Fruit fly (Drosophila melanogaster): ENCODE results near the gene for.

for gene

dm6 chr2L:3587286-3587685 is 69.5 kb downstream of the for start (continued):
- no peak for TF ChIP-seq CG9609 (GFP tag; optimal IDR thresholded peaks at IDR 0.05)
- TF ChIP-seq danr (GFP tag; IDR thresholded peaks at IDR 0.05) = no peak
- peak; percentile 13 for TF ChIP-seq dmrt99B (tag; optimal IDR thresholded peaks at IDR 0.05)
- peak; percentile 41 for TF ChIP-seq CG4424 (GFP tag; optimal IDR thresholded peaks at IDR 0.05)
- peak; percentile 56 for TF ChIP-seq CG6689 (GFP tag; IDR thresholded peaks at IDR 0.05)
- TF ChIP-seq crol (GFP tag; IDR thresholded peaks at IDR 0.05) = no peak
- no peak for TF ChIP-seq dan (GFP tag; IDR thresholded peaks at IDR 0.05)
- no peak for TF ChIP-seq CG10462 (GFP tag; optimal IDR thresholded peaks at IDR 0.05)
- peak; percentile 47 for TF ChIP-seq CG8388 (GFP tag; optimal IDR thresholded peaks at IDR 0.05)
- no peak for TF ChIP-seq HLH4C (GFP tag; IDR thresholded peaks at IDR 0.05; ENCODE audit: partially characterized antibody)
- TF ChIP-seq klu (GFP tag; IDR thresholded peaks at IDR 0.05) = no peak
- TF ChIP-seq Aef1 (GFP tag; IDR thresholded peaks at IDR 0.05) = no peak
- peak; percentile 48 for TF ChIP-seq Spps (tag; optimal IDR thresholded peaks at IDR 0.05)
- TF ChIP-seq CG30403 (GFP tag; optimal IDR thresholded peaks at IDR 0.05) = peak; percentile 34
- no peak for TF ChIP-seq ham (GFP tag; IDR thresholded peaks at IDR 0.05)
- no peak for TF ChIP-seq CG11456 (GFP tag; IDR thresholded peaks at IDR 0.05)
- TF ChIP-seq Ada2b (GFP tag; IDR thresholded peaks at IDR 0.05) = peak; percentile 48; the same call in 1 of the 2 replicates
- no peak for TF ChIP-seq ind (GFP tag; optimal IDR thresholded peaks at IDR 0.05)
- TF ChIP-seq CG2875 (GFP tag; optimal IDR thresholded peaks at IDR 0.05) = peak; percentile 46
- no peak for TF ChIP-seq CG9437 (GFP tag; optimal IDR thresholded peaks at IDR 0.05)
- TF ChIP-seq cas (GFP tag; IDR thresholded peaks at IDR 0.05) = no peak
- peak; percentile 7 for TF ChIP-seq Hsf (GFP tag; optimal IDR thresholded peaks at IDR 0.05)
- TF ChIP-seq CG15269 (tag; optimal IDR thresholded peaks at IDR 0.05) = peak; percentile 24
- TF ChIP-seq Trl (optimal IDR thresholded peaks at IDR 0.05) = no peak
- TF ChIP-seq Trl (GFP tag; optimal IDR thresholded peaks at IDR 0.05) = peak; percentile 15
- TF ChIP-seq gfzf (GFP tag; optimal IDR thresholded peaks at IDR 0.05) = no peak
- peak; percentile 31 for TF ChIP-seq Xbp1 (GFP tag; optimal IDR thresholded peaks at IDR 0.05)
- no peak for TF ChIP-seq cwo (GFP tag; optimal IDR thresholded peaks at IDR 0.05)
- peak; percentile 39 for TF ChIP-seq CG8924 (tag; optimal IDR thresholded peaks at IDR 0.05)
- TF ChIP-seq gem (tag; optimal IDR thresholded peaks at IDR 0.05) = peak; percentile 77
- TF ChIP-seq sima (GFP tag; optimal IDR thresholded peaks at IDR 0.05) = no peak
- no peak for TF ChIP-seq CG10565 (GFP tag; optimal IDR thresholded peaks at IDR 0.05)
- peak; percentile 29; the same call in 1 of the 2 replicates for TF ChIP-seq lmd (GFP tag; IDR thresholded peaks at IDR 0.05)
- TF ChIP-seq CG7786 (GFP tag; optimal IDR thresholded peaks at IDR 0.05) = peak; percentile 4
- no peak for TF ChIP-seq ab (GFP tag; optimal IDR thresholded peaks at IDR 0.05)
- peak; percentile 67; the same call in 2 of the 3 replicates for TF ChIP-seq ci (GFP tag; IDR thresholded peaks at IDR 0.05)
- no peak for TF ChIP-seq Lim3 (GFP tag; IDR thresholded peaks at IDR 0.05)
- peak; percentile 42 for TF ChIP-seq CG10366 (GFP tag; IDR thresholded peaks at IDR 0.05)
- TF ChIP-seq Asciz (GFP tag; optimal IDR thresholded peaks at IDR 0.05) = no peak
- no peak for TF ChIP-seq CG1647 (GFP tag; optimal IDR thresholded peaks at IDR 0.05)
- TF ChIP-seq Side (GFP tag; optimal IDR thresholded peaks at IDR 0.05) = no peak
- TF ChIP-seq Xrp1 (GFP tag; IDR thresholded peaks at IDR 0.05) = peak; percentile 80
- no peak for TF ChIP-seq Hmx (GFP tag; optimal IDR thresholded peaks at IDR 0.05)
- TF ChIP-seq unpg (GFP tag; optimal IDR thresholded peaks at IDR 0.05) = peak; percentile 63
- peak; percentile 53 for TF ChIP-seq CG13424 (tag; optimal IDR thresholded peaks at IDR 0.05)
- no peak for TF ChIP-seq CG5245 (GFP tag; optimal IDR thresholded peaks at IDR 0.05)
- TF ChIP-seq CG10274 (GFP tag; optimal IDR thresholded peaks at IDR 0.05) = no peak
- peak; percentile 70 for TF ChIP-seq CG18262 (tag; optimal IDR thresholded peaks at IDR 0.05)
- TF ChIP-seq toy (GFP tag; IDR thresholded peaks at IDR 0.05) = no peak
- TF ChIP-seq CG32767 (GFP tag; IDR thresholded peaks at IDR 0.05) = 0 out of 2 replicates have a peak, but pooled peaks have one; percentile 41
- TF ChIP-seq ERR (GFP tag; optimal IDR thresholded peaks at IDR 0.05) = no peak
- TF ChIP-seq jing (GFP tag; optimal IDR thresholded peaks at IDR 0.05) = peak; percentile 3
- TF ChIP-seq fd64A (GFP tag; optimal IDR thresholded peaks at IDR 0.05) = no peak
